Worm (Caenorhabditis elegans): ENCODE results near the gene B0491.6.

- TF ChIP-seq unc-42 (tag; optimal IDR thresholded peaks at IDR 0.05) (no peak), K09A11.1 (tag; optimal IDR thresholded peaks at IDR 0.05; ENCODE audit: insufficient read depth) (no peak), npax-4 (tag; optimal IDR thresholded peaks at IDR 0.05) (no peak), nfya-1 (tag; optimal IDR thresholded peaks at IDR 0.05) (no peak), hlh-15 (tag; optimal IDR thresholded peaks at IDR 0.05) (no peak), pag-3 (tag; optimal IDR thresholded peaks at IDR 0.05; ENCODE audit: borderline replicate concordance) (no peak), nhr-11 (tag; optimal IDR thresholded peaks at IDR 0.05) (no peak), lim-6 (tag; optimal IDR thresholded peaks at IDR 0.05) (no peak), ztf-16 (tag; optimal IDR thresholded peaks at IDR 0.05) (no peak), fkh-6 (tag; optimal IDR thresholded peaks at IDR 0.05) (no peak), syd-9 (tag; optimal IDR thresholded peaks at IDR 0.05) (no peak), pqm-1 (tag; optimal IDR thresholded peaks at IDR 0.05) (no peak)
These were observed 45.6 kb downstream of the B0491.6 start, which contains the start of gene samp-1 for ce11 chrII:11302591-11302990.
